Worm (Caenorhabditis elegans) whole organism, late embryonic: ENCODE results near the gene Y19D2B.1.

Experiments
- K09A11.1 ChIP-seq: sonication (generic microtip); optimal IDR thresholded peaks from 2 replicates; lab custom pipeline; 2017; ENCODE audit warnings: antibody characterized with exemption, mild to moderate bottlenecking, missing genetic modification characterization, missing compliant biosample characterization; ENCODE audit not compliant: insufficient read depth
- dmd-4 ChIP-seq: sonication (generic microtip); optimal IDR thresholded peaks from 2 replicates; lab custom pipeline; 2016; ENCODE audit warnings: borderline replicate concordance, missing genetic modification characterization, missing compliant biosample characterization
- lim-6 ChIP-seq: sonication (generic microtip); optimal IDR thresholded peaks from 2 replicates; lab custom pipeline; 2016; ENCODE audit warnings: missing genetic modification characterization, missing compliant biosample characterization
- nfya-1 ChIP-seq: sonication (generic microtip); optimal IDR thresholded peaks from 2 replicates; lab custom pipeline; 2017; ENCODE audit warnings: missing genetic modification characterization, mild to moderate bottlenecking, missing compliant biosample characterization, antibody characterized with exemption, moderate library complexity
- pha-4 ChIP-seq: fragments of 150-350 bp; optimal IDR thresholded peaks from 2 replicates; lab custom pipeline; 2018; ENCODE audit warnings: missing biosample characterization, missing genetic modification reagents, missing genetic modification characterization
- sox-4 ChIP-seq: sonication (generic microtip); optimal IDR thresholded peaks from 2 replicates; lab custom pipeline; 2017; ENCODE audit warnings: mild to moderate bottlenecking, missing genetic modification characterization, inconsistent platforms, missing compliant biosample characterization
- tbx-2 ChIP-seq: sonication (generic microtip); optimal IDR thresholded peaks from 2 replicates; lab custom pipeline; 2016; ENCODE audit warnings: missing genetic modification characterization, missing compliant biosample characterization

ce11 chrII:10885250-10885649 is 37.5 kb downstream of the Y19D2B.1 start:
- no peak for TF ChIP-seq sox-4 (tag; lab: Kevin White, UChicago)
- TF ChIP-seq dmd-4 (tag; lab: Kevin White, UChicago), result no peak
- TF ChIP-seq tbx-2 (tag; lab: Kevin White, UChicago), result no peak
- TF ChIP-seq nfya-1 (tag; lab: Kevin White, UChicago), result no peak
- no peak for TF ChIP-seq K09A11.1 (tag; lab: Kevin White, UChicago)
- TF ChIP-seq lim-6 (tag; lab: Kevin White, UChicago), result no peak
- no peak for TF ChIP-seq pha-4 (tag; lab: Kevin White, UChicago)
